Fruit fly (Drosophila melanogaster): Measurements from ENCODE around the gene mthl12.

The mthl12 gene

DNA sequence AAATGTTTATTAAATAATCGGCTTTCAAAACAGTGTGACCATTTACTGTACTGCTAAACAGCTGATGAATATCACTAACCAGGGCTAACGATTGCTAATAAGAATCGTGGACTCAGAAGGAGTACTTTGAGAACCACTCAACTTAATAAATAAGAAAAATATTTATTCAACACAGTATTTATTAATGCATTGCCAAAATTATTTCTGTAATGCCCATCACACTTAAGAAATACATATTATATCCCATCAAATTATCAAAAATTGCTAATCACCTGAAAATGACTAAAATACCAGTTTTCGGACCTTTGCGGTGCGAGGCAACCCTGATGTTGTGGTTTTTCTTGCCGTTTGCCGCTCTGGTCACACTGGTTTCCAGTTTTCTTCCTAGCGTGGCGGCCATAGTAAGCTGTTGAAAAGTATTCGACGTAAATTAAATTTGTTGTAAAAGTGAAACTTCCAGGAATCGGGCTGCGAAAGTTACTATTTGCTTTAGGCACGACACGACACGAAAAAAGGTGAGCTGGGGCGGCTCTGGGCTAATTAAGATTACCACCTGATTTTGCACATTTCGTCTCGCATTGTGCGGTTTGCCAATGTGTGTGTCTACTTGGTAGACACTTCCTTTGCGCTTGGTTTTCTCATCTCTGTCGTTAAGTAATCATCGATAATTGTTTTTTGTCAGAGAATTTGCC, 28.4 kb downstream of the mthl12 start, which contains the start of the genes mRpS21 and Droj2:
Gene mRpS21, minus strand, starts transcription at position 66 of the 692 bp plus-strand sequence.
Gene Droj2, plus strand, starts transcription at position 363 of the 692 bp plus-strand sequence.
- TF ChIP-seq psq (optimal IDR thresholded peaks at IDR 0.05) (no peak), Sin3A (optimal IDR thresholded peaks at IDR 0.05) (no peak), Myc (optimal IDR thresholded peaks at IDR 0.05) (no peak), insv (optimal IDR thresholded peaks at IDR 0.05) (no peak), ttk (optimal IDR thresholded peaks at IDR 0.05) (no peak)

DNA sequence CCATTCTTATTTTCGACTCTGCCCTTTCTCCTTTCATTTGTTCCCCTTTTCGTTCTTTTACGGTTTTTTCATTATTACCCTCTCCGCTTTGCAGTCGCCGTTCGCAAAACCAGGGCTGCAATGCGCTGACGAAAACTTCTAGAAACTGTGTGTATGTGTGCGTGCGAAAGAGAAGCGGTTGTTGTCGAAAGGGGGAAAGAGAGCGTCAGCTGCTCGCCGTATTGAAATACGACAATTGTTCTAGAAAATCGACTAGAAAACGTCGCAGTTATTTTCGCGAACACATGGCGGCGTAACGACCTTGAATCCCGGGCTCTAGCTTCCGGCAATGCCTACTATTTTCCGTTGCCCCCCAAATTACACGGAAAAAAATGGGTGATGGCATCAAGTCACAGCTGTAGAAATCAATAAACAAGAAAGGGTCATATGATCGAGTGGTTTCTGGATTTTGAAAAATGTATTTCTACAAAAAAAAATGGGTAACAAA, 29.2 kb downstream of the mthl12 start:
- no peak for TF ChIP-seq psq (optimal IDR thresholded peaks at IDR 0.05)
- no peak for TF ChIP-seq Myc (optimal IDR thresholded peaks at IDR 0.05)
- no peak for TF ChIP-seq h (optimal IDR thresholded peaks at IDR 0.05)
- no peak for TF ChIP-seq insv (optimal IDR thresholded peaks at IDR 0.05)
- TF ChIP-seq ttk (optimal IDR thresholded peaks at IDR 0.05), result no peak

DNA sequence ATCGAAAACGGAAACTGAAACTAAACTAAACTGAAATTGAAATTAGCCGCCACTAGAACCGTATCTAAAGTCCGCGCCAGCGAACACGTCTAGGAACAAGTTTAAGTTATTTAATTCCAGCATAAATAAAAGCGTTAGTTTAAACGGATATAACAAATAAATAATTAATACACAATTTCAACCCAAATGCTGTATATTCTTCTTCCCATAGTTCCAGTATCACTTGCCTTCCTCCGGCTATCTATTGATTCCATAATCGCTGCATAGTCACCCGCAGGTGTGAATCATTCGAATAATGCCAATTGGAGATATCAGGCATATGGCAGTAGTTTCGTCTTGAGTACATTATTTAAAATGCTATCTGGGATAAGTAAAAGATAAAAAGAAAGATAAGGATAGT, 31.6 kb downstream of the mthl12 start:
- no peak for TF ChIP-seq Myc (optimal IDR thresholded peaks at IDR 0.05)
- TF ChIP-seq psq (optimal IDR thresholded peaks at IDR 0.05), result no peak
- TF ChIP-seq insv (optimal IDR thresholded peaks at IDR 0.05), result no peak
- TF ChIP-seq ttk (optimal IDR thresholded peaks at IDR 0.05), result no peak
- TF ChIP-seq h (optimal IDR thresholded peaks at IDR 0.05), result no peak
- no peak for TF ChIP-seq Sin3A (optimal IDR thresholded peaks at IDR 0.05)

DNA sequence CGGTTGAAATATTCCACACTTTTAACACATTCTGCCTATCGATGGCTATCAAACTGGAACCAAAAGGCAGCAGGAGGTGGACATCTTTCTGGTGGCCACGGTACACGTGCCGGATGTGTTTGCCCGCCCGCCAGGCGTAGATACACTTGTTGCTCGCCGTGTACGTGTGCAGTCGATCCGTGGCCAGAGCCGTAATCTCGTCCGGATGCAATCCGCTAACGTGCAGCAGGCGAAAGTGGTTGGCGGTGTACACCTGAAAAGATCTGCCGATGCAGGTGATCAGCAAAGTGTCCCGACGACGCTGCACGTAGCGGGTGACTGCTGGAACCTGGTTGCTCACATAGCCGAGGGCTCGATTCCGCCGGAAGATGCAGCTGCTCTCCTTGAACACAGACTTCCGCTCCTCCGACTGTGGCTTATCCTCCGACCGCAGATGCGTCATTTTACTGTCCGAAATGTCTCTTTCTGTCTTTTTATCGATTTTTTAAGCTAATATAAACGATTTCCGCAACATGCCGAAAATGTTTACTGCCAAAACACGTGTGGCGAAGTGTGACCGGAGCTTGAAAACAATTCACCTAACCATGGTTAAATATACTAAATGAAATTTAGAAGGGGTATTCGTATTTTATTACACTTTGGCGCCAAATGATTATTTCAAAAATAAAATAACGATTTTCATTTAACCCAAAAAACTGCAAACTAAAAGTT, 34.8 kb downstream of the mthl12 start, which contains the start of gene CG9799:
Gene CG9799, minus strand, starts transcription at position 550 of the 711 bp plus-strand sequence.
- TF ChIP-seq insv (optimal IDR thresholded peaks at IDR 0.05) (no peak), h (optimal IDR thresholded peaks at IDR 0.05) (peak; percentile 23)

DNA sequence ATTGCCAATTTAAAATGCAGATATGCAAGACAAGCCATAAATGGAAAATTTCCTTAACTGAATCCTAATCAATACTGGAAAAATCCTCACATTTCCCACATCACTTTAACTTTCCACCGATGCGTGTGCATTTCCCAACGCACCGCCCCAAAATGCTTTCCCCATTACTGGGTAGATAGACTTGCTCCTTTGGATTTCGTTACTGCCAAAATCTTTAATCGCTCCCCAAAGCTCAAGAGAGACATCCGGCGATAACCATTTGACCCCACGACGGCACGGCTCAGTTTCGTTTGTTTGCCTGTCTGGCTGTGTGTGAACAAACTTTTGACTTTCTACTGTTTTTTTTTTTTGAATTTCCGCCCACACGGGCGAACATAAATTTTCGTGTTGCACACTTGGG, 37.0 kb downstream of the mthl12 start:
- no peak for TF ChIP-seq psq (optimal IDR thresholded peaks at IDR 0.05)
- TF ChIP-seq Sin3A (optimal IDR thresholded peaks at IDR 0.05), result no peak
- no peak for TF ChIP-seq h (optimal IDR thresholded peaks at IDR 0.05)
- no peak for TF ChIP-seq ttk (optimal IDR thresholded peaks at IDR 0.05)
- no peak for TF ChIP-seq insv (optimal IDR thresholded peaks at IDR 0.05)
- no peak for TF ChIP-seq Myc (optimal IDR thresholded peaks at IDR 0.05)

dm6 chr3R:13393009-13393408, 39.5 kb downstream of the mthl12 start:
- TF ChIP-seq h (optimal IDR thresholded peaks at IDR 0.05), result no peak
- no peak for TF ChIP-seq psq (optimal IDR thresholded peaks at IDR 0.05)
- TF ChIP-seq insv (optimal IDR thresholded peaks at IDR 0.05), result no peak
- no peak for TF ChIP-seq ttk (optimal IDR thresholded peaks at IDR 0.05)
- TF ChIP-seq Myc (optimal IDR thresholded peaks at IDR 0.05), result no peak
- no peak for TF ChIP-seq Sin3A (optimal IDR thresholded peaks at IDR 0.05)

- TF ChIP-seq insv (optimal IDR thresholded peaks at IDR 0.05) (no peak), Myc (optimal IDR thresholded peaks at IDR 0.05) (no peak), psq (optimal IDR thresholded peaks at IDR 0.05) (no peak), Sin3A (optimal IDR thresholded peaks at IDR 0.05) (no peak), ttk (optimal IDR thresholded peaks at IDR 0.05) (no peak), h (optimal IDR thresholded peaks at IDR 0.05) (no peak)
Measured at dm6 chr3R:13395133-13395532, 41.7 kb downstream of the mthl12 start, which contains the start of gene CCHa2. Gene CCHa2 (minus strand): TSS chr3R:13395197.

- TF ChIP-seq insv (optimal IDR thresholded peaks at IDR 0.05) (no peak), Myc (optimal IDR thresholded peaks at IDR 0.05) (no peak), ttk (optimal IDR thresholded peaks at IDR 0.05) (no peak), Sin3A (optimal IDR thresholded peaks at IDR 0.05) (no peak), h (optimal IDR thresholded peaks at IDR 0.05) (no peak), psq (optimal IDR thresholded peaks at IDR 0.05) (no peak)
Measured at dm6 chr3R:13397040-13397439, 43.6 kb downstream of the mthl12 start, which contains the start of gene CG14374. Gene CG14374 (minus strand): TSS chr3R:13397140.

- TF ChIP-seq psq (optimal IDR thresholded peaks at IDR 0.05) (no peak), ttk (optimal IDR thresholded peaks at IDR 0.05) (no peak), Sin3A (optimal IDR thresholded peaks at IDR 0.05) (no peak), insv (optimal IDR thresholded peaks at IDR 0.05) (no peak), Myc (optimal IDR thresholded peaks at IDR 0.05) (no peak), h (optimal IDR thresholded peaks at IDR 0.05) (no peak)
Measured at dm6 chr3R:13397535-13397934, 44.1 kb downstream of the mthl12 start, which contains the start of gene CG14377. Gene CG14377 (plus strand): TSS chr3R:13397835.

DNA sequence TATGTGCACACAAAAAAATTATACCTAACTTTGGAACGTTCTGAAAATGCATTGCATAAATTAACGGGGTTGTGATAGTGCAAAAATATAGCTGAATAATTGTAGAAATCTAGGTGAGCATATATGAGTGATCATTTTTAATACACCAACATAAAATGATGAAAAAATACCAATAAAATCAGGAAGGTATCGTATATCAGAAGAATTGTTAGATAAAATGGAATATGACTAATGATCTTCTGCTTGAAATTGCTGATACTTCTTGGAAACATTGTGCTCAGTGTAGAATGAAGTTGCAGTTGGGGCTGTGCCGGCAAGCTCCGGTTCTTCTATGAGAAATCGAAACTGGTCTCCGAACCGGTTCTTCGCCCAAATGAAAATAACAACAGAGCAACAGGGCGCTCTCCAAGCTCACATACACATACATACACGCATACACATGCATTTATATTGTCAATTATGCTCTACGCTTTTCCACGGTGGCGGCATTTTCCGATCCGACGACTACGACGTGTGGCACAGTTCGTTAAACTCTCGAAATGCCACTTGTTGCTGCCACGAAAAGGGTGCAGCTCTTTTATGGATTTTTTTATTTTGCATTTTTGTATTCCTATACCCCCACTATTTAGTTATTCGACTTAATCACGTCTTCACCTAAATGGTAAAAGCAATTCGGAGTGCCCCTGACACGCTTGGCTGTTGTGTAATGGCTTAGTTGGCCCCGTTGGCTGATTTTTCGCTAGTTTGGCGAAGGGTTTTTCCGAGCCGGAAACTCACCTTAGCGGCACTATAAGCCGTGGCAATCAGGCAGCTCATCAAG, 47.6 kb downstream of the mthl12 start:
- no peak for TF ChIP-seq h (optimal IDR thresholded peaks at IDR 0.05)
- TF ChIP-seq psq (optimal IDR thresholded peaks at IDR 0.05), result no peak
- no peak for TF ChIP-seq Myc (optimal IDR thresholded peaks at IDR 0.05)
- TF ChIP-seq ttk (optimal IDR thresholded peaks at IDR 0.05), result no peak

DNA sequence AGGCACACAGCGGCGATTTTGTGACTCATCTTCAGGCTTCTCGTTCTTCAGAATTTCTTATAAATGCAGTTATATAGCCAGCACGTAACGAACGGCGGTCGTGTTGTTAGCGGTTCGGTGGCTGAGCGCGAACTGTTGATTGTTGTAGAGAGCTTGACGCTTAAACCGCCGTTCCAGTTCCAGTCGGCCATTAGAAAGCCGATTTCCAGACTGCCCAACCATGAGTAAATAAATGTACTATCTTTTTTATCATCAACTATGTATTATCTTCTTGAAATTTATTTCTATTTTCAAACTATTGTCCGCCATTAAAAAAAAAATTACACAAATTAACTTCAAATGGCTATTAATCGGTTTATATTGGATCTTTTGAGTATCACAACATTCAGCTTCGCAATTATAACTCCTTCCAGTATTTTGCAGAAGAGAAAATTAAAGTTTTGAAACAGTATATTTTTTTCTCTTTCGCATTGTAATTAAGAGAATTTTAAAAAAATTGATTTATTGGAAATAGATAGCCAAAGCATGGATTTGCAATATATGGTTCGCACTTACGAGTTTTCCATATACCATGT, 48.3 kb downstream of the mthl12 start, which contains the start of gene GILT1:
Gene GILT1, minus strand, starts transcription at position 141 of the 575 bp plus-strand sequence.
- TF ChIP-seq Sin3A (optimal IDR thresholded peaks at IDR 0.05) (no peak), insv (optimal IDR thresholded peaks at IDR 0.05) (no peak), h (optimal IDR thresholded peaks at IDR 0.05) (no peak), psq (optimal IDR thresholded peaks at IDR 0.05) (no peak), Myc (optimal IDR thresholded peaks at IDR 0.05) (no peak), ttk (optimal IDR thresholded peaks at IDR 0.05) (no peak)
